Worm (Caenorhabditis elegans) whole organism, midembryonic: ENCODE results near the gene R11G1.2.

Experiments
- T22C8.4 ChIP-seq: fragments of 200-800 bp; sonication (Bioruptor generic); IDR thresholded peaks from 2 replicates; pipeline ENCODE4 v1.3.6; 2022; ENCODE audit warnings: missing genetic modification characterization, missing compliant biosample characterization
- cog-1 ChIP-seq: sonication (generic microtip); optimal IDR thresholded peaks from 2 replicates; lab custom pipeline; 2016; ENCODE audit warnings: missing genetic modification characterization, missing compliant biosample characterization
- flt-1 ChIP-seq: fragments of 200-800 bp; sonication (Bioruptor generic); IDR thresholded peaks from 2 replicates; pipeline ENCODE4 v1.3.6; 2022; ENCODE audit warnings: missing genetic modification characterization, missing compliant biosample characterization
- klf-2 ChIP-seq: fragments of 200-800 bp; sonication (Bioruptor generic); conservative IDR thresholded peaks from 2 replicates; pipeline ENCODE4 v1.3.6; 2022; ENCODE audit warnings: missing genetic modification reagents, missing genetic modification characterization, missing compliant biosample characterization
- med-1 ChIP-seq: sonication (generic microtip); optimal IDR thresholded peaks from 2 replicates; lab custom pipeline; 2017; ENCODE audit warnings: missing genetic modification characterization, mild to moderate bottlenecking, missing compliant biosample characterization, antibody characterized with exemption, missing genetic modification reagents; ENCODE audit not compliant: insufficient read depth
- ref-1 ChIP-seq: fragments of 200-800 bp; sonication (Bioruptor generic); conservative IDR thresholded peaks from 2 replicates; pipeline ENCODE4 v1.3.6; 2022; ENCODE audit warnings: missing genetic modification reagents, missing genetic modification characterization, missing compliant biosample characterization
- tab-1 ChIP-seq: fragments of 200-800 bp; sonication (Bioruptor generic); IDR thresholded peaks from 2 replicates; pipeline ENCODE4 v1.3.6; 2022; ENCODE audit warnings: missing genetic modification characterization, missing compliant biosample characterization
- ztf-23 ChIP-seq: fragments of 200-800 bp; sonication (Bioruptor generic); IDR thresholded peaks from 2 replicates; pipeline ENCODE4 v1.3.6; 2022; ENCODE audit warnings: missing genetic modification reagents, missing genetic modification characterization, missing compliant biosample characterization
- ztf-29 ChIP-seq: fragments of 200-800 bp; sonication (Bioruptor generic); IDR thresholded peaks from 2 replicates; pipeline ENCODE4 v1.3.6; 2022; ENCODE audit warnings: missing genetic modification reagents, missing genetic modification characterization, missing compliant biosample characterization

Gene R11G1.2

ce11 chrX:3618842-3619241 lies 31.6 kb upstream of the R11G1.2 start:
- TF ChIP-seq klf-2 (GFP tag; lab: Robert Waterston, UW) (no peak), flt-1 (no peak), ztf-29 (GFP tag; lab: Robert Waterston, UW) (no peak), tab-1 (GFP tag; lab: Robert Waterston, UW) (no peak), ztf-23 (no peak), ref-1 (GFP tag; lab: Robert Waterston, UW) (no peak), T22C8.4 (GFP tag; lab: Robert Waterston, UW) (no peak), cog-1 (no peak), med-1 (GFP tag; lab: Kevin White, UChicago) (no peak)

- no peak for TF ChIP-seq ref-1 (GFP tag; lab: Robert Waterston, UW)
- no peak for TF ChIP-seq cog-1
- no peak for TF ChIP-seq tab-1 (GFP tag; lab: Robert Waterston, UW)
- TF ChIP-seq med-1 (GFP tag; lab: Kevin White, UChicago) = no peak
- TF ChIP-seq flt-1 = no peak
- TF ChIP-seq T22C8.4 (GFP tag; lab: Robert Waterston, UW) = no peak
- no peak for TF ChIP-seq ztf-29 (GFP tag; lab: Robert Waterston, UW)
- no peak for TF ChIP-seq klf-2 (GFP tag; lab: Robert Waterston, UW)
- no peak for TF ChIP-seq ztf-23
Observed at ce11 chrX:3623162-3623561, 27.3 kb upstream of the R11G1.2 start, which contains the start of gene C18B2.2. TSS of gene C18B2.2 (plus strand) at chrX:3623462.

- TF ChIP-seq ref-1 (GFP tag; lab: Robert Waterston, UW) (no peak), ztf-29 (GFP tag; lab: Robert Waterston, UW) (no peak), cog-1 (no peak), ztf-23 (no peak), T22C8.4 (GFP tag; lab: Robert Waterston, UW) (no peak), tab-1 (GFP tag; lab: Robert Waterston, UW) (no peak), med-1 (GFP tag; lab: Kevin White, UChicago) (no peak), flt-1 (no peak), klf-2 (GFP tag; lab: Robert Waterston, UW) (no peak)
Observed at ce11 chrX:3625599-3625998, 24.8 kb upstream of the R11G1.2 start.

ce11 chrX:3628016-3628415 lies 22.4 kb upstream of the R11G1.2 start, which contains the start of gene vep-2:
TSS of gene vep-2 (plus strand) at chrX:3628316.
- TF ChIP-seq med-1 (GFP tag; lab: Kevin White, UChicago) = no peak
- no peak for TF ChIP-seq flt-1
- TF ChIP-seq cog-1 = no peak

ce11 chrX:3630090-3630489 lies 20.3 kb upstream of the R11G1.2 start:
- TF ChIP-seq klf-2 (GFP tag; lab: Robert Waterston, UW) (no peak), ztf-23 (no peak), ref-1 (GFP tag; lab: Robert Waterston, UW) (no peak), flt-1 (no peak), T22C8.4 (GFP tag; lab: Robert Waterston, UW) (no peak), tab-1 (GFP tag; lab: Robert Waterston, UW) (no peak), med-1 (GFP tag; lab: Kevin White, UChicago) (no peak), ztf-29 (GFP tag; lab: Robert Waterston, UW) (no peak), cog-1 (no peak)

- TF ChIP-seq flt-1 = no peak
- TF ChIP-seq T22C8.4 (GFP tag; lab: Robert Waterston, UW) = no peak
- TF ChIP-seq ztf-29 (GFP tag; lab: Robert Waterston, UW) = peak; percentile 49; the same call in 1 of the 2 replicates
- TF ChIP-seq cog-1 = no peak
- 0 out of 2 replicates have a peak, but pooled peaks have one; percentile 37 for TF ChIP-seq klf-2 (GFP tag; lab: Robert Waterston, UW)
- TF ChIP-seq med-1 (GFP tag; lab: Kevin White, UChicago) = no peak
- TF ChIP-seq tab-1 (GFP tag; lab: Robert Waterston, UW) = peak; percentile 77
- peak; percentile 43; the same call in 1 of the 2 replicates for TF ChIP-seq ref-1 (GFP tag; lab: Robert Waterston, UW)
- peak; percentile 23; the same call in 1 of the 2 replicates for TF ChIP-seq ztf-23
Observed at ce11 chrX:3631550-3631949, 18.9 kb upstream of the R11G1.2 start.

- no peak for TF ChIP-seq cog-1
- TF ChIP-seq klf-2 (GFP tag; lab: Robert Waterston, UW) = no peak
- TF ChIP-seq med-1 (GFP tag; lab: Kevin White, UChicago) = no peak
- no peak for TF ChIP-seq T22C8.4 (GFP tag; lab: Robert Waterston, UW)
- TF ChIP-seq ref-1 (GFP tag; lab: Robert Waterston, UW) = no peak
- no peak for TF ChIP-seq ztf-29 (GFP tag; lab: Robert Waterston, UW)
- no peak for TF ChIP-seq ztf-23
- TF ChIP-seq flt-1 = no peak
- no peak for TF ChIP-seq tab-1 (GFP tag; lab: Robert Waterston, UW)
Observed at ce11 chrX:3633654-3634053, 16.8 kb upstream of the R11G1.2 start, which contains the start of gene gst-11. TSS of gene gst-11 (minus strand) at chrX:3633754.

- no peak for TF ChIP-seq ztf-29 (GFP tag; lab: Robert Waterston, UW)
Observed at ce11 chrX:3634782-3635181, 15.6 kb upstream of the R11G1.2 start.

ce11 chrX:3644796-3645195 lies 5.6 kb upstream of the R11G1.2 start, which contains the start of gene tmem-24:
TSS of gene tmem-24 (minus strand) at chrX:3644896.
- TF ChIP-seq T22C8.4 (GFP tag; lab: Robert Waterston, UW) = no peak
- TF ChIP-seq cog-1 = no peak
- no peak for TF ChIP-seq ztf-23
- no peak for TF ChIP-seq klf-2 (GFP tag; lab: Robert Waterston, UW)

ce11 chrX:3645924-3646323 lies 4.5 kb upstream of the R11G1.2 start:
- TF ChIP-seq klf-2 (GFP tag; lab: Robert Waterston, UW) = no peak
- TF ChIP-seq flt-1 = no peak
- no peak for TF ChIP-seq med-1 (GFP tag; lab: Kevin White, UChicago)
- TF ChIP-seq tab-1 (GFP tag; lab: Robert Waterston, UW) = no peak
- TF ChIP-seq ref-1 (GFP tag; lab: Robert Waterston, UW) = no peak
- no peak for TF ChIP-seq ztf-29 (GFP tag; lab: Robert Waterston, UW)
- no peak for TF ChIP-seq ztf-23
- TF ChIP-seq T22C8.4 (GFP tag; lab: Robert Waterston, UW) = no peak
- no peak for TF ChIP-seq cog-1
